Worm (Caenorhabditis elegans): ENCODE results near the gene W05H9.2.

The W05H9.2 gene

ce11 chrX:6250272-6250752 lies 16.5 kb upstream of the W05H9.2 start:
- TF ChIP-seq hmbx-1 (tag; optimal IDR thresholded peaks at IDR 0.05) (no peak), F13C5.2 (tag; optimal IDR thresholded peaks at IDR 0.05) (no peak), ets-7 (tag; optimal IDR thresholded peaks at IDR 0.05) (no peak), hnd-1 (tag; optimal IDR thresholded peaks at IDR 0.05) (no peak), tbx-37 (GFP tag; conservative IDR thresholded peaks at IDR 0.05) (no peak), ama-1 (optimal IDR thresholded peaks at IDR 0.05) (no peak), scrt-1 (GFP tag; IDR thresholded peaks at IDR 0.05) (no peak), hmg-4 (GFP tag; optimal IDR thresholded peaks at IDR 0.05) (no peak)

- no peak for TF ChIP-seq pes-1 (GFP tag; IDR thresholded peaks at IDR 0.05)
- TF ChIP-seq tbx-37 (GFP tag; conservative IDR thresholded peaks at IDR 0.05) = no peak
- no peak for TF ChIP-seq ama-1 (optimal IDR thresholded peaks at IDR 0.05)
- no peak for TF ChIP-seq tra-4 (tag; optimal IDR thresholded peaks at IDR 0.05)
- no peak for TF ChIP-seq aly-1 (tag; optimal IDR thresholded peaks at IDR 0.05)
- no peak for TF ChIP-seq hmbx-1 (tag; optimal IDR thresholded peaks at IDR 0.05)
- TF ChIP-seq hmg-4 (GFP tag; optimal IDR thresholded peaks at IDR 0.05) = no peak
- TF ChIP-seq F13C5.2 (tag; optimal IDR thresholded peaks at IDR 0.05) = no peak
- no peak for TF ChIP-seq flt-1 (GFP tag; IDR thresholded peaks at IDR 0.05)
- no peak for TF ChIP-seq scrt-1 (GFP tag; IDR thresholded peaks at IDR 0.05)
- no peak for TF ChIP-seq B0310.2 (tag; optimal IDR thresholded peaks at IDR 0.05)
- TF ChIP-seq hnd-1 (tag; optimal IDR thresholded peaks at IDR 0.05) = no peak
- TF ChIP-seq ceh-36 (tag; optimal IDR thresholded peaks at IDR 0.05) = no peak
- TF ChIP-seq ets-7 (tag; optimal IDR thresholded peaks at IDR 0.05) = no peak
- no peak for TF ChIP-seq tbx-11 (GFP tag; IDR thresholded peaks at IDR 0.05)
- no peak for TF ChIP-seq ceh-13 (GFP tag; optimal IDR thresholded peaks at IDR 0.05)
- no peak for TF ChIP-seq sea-1 (GFP tag; conservative IDR thresholded peaks at IDR 0.05)
These were observed 16.0 kb upstream of the W05H9.2 start for ce11 chrX:6250866-6251265.

DNA sequence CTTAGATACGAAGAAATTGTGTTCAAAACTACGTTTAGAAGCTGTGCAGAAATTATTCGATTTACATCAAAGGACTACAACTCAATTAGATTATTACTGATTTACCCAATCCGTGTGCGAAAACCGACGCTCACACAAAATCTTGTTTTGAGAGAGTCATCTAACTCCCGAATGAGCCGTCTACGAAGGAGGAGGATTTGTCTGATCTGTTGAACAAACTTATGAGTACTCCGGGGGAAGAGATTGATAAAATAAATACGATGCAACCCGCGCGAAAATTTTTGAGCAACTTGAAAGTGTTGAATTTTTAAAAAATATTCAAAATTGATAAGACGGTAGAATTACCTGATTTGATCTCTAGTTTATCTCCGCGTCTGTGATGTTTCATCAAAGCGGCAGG lies 15.5 kb upstream of the W05H9.2 start:
- TF ChIP-seq scrt-1 (GFP tag; IDR thresholded peaks at IDR 0.05) = no peak

DNA sequence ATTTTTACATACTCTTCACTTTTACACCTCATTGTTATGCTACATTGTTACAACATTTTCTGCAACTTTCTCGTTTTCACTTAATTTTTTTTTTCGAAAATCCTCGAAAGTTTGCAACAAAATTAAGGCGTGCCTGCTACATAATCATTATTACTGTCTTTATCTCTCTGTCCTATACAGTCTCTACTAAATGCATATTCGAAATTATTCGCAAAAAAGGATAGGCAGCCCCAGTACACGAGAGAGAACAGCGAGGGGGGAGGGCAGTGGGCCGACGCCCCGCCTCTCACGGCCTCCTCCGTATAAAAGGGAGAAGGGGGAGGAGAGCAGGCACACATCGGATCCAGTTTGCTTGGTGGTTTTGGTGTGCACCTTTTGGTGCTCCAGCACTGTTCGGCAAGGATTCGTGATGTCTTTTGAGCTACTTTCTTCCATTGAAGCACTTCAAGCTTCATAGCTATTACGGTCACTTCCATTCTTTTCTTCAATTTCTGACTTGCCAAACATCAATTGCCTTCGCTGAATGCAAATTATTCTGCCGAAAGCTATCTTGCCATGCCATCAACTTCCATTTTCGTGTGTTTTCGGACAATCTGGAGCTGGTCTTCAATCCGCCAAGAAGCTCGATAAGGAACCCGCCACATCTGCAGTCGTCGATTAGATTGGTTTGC lies 14.8 kb upstream of the W05H9.2 start:
- TF ChIP-seq ets-7 (tag; optimal IDR thresholded peaks at IDR 0.05) (no peak), flt-1 (GFP tag; IDR thresholded peaks at IDR 0.05) (no peak), F13C5.2 (tag; optimal IDR thresholded peaks at IDR 0.05) (peak; percentile 1), ama-1 (optimal IDR thresholded peaks at IDR 0.05) (peak; percentile 91), hmbx-1 (tag; optimal IDR thresholded peaks at IDR 0.05) (no peak), hmg-4 (GFP tag; optimal IDR thresholded peaks at IDR 0.05) (peak; percentile 48), scrt-1 (GFP tag; IDR thresholded peaks at IDR 0.05) (0 out of 2 replicates have a peak, but pooled peaks have one; percentile 54), pes-1 (GFP tag; IDR thresholded peaks at IDR 0.05) (no peak), tra-4 (tag; optimal IDR thresholded peaks at IDR 0.05) (no peak), hnd-1 (tag; optimal IDR thresholded peaks at IDR 0.05) (no peak), B0310.2 (tag; optimal IDR thresholded peaks at IDR 0.05) (no peak), ceh-13 (GFP tag; optimal IDR thresholded peaks at IDR 0.05) (no peak), sea-1 (GFP tag; conservative IDR thresholded peaks at IDR 0.05) (peak; percentile 57; the same call in 1 of the 2 replicates), aly-1 (tag; optimal IDR thresholded peaks at IDR 0.05) (peak; percentile 61), tbx-11 (GFP tag; IDR thresholded peaks at IDR 0.05) (no peak)

- TF ChIP-seq flt-1 (GFP tag; IDR thresholded peaks at IDR 0.05) (no peak), ets-7 (tag; optimal IDR thresholded peaks at IDR 0.05) (peak; percentile 14)
These were observed 14.1 kb upstream of the W05H9.2 start for ce11 chrX:6252752-6253151.

DNA sequence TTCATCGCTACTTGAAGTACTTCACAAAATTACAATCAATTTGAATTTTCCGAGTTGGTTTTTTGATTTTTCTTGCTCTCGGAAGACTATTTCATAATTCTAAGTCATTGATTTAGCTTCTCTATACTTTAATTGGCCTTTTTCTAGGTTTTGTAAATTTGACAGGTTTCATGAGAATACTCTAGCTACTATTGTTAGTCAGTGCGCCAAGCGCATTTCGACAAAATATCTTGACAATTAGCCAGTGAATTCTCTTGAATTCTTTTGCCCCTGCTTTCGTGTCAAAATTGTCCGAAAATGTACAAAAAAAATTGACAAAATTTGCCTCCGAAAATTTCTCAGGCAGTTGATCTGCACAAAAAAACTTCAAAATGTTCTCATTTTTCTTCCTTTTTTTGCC lies 13.7 kb upstream of the W05H9.2 start:
- TF ChIP-seq tbx-11 (GFP tag; IDR thresholded peaks at IDR 0.05) (no peak), hmg-4 (GFP tag; optimal IDR thresholded peaks at IDR 0.05) (no peak), ama-1 (optimal IDR thresholded peaks at IDR 0.05) (no peak), F13C5.2 (tag; optimal IDR thresholded peaks at IDR 0.05) (no peak), sea-1 (GFP tag; conservative IDR thresholded peaks at IDR 0.05) (no peak), ceh-13 (GFP tag; optimal IDR thresholded peaks at IDR 0.05) (no peak), tra-4 (tag; optimal IDR thresholded peaks at IDR 0.05) (no peak), scrt-1 (GFP tag; IDR thresholded peaks at IDR 0.05) (no peak), tbx-37 (GFP tag; conservative IDR thresholded peaks at IDR 0.05) (no peak), ets-7 (tag; optimal IDR thresholded peaks at IDR 0.05) (no peak)

- TF ChIP-seq flt-1 (GFP tag; IDR thresholded peaks at IDR 0.05) = no peak
- TF ChIP-seq hmbx-1 (tag; optimal IDR thresholded peaks at IDR 0.05) = no peak
- no peak for TF ChIP-seq tbx-37 (GFP tag; conservative IDR thresholded peaks at IDR 0.05)
- TF ChIP-seq ama-1 (optimal IDR thresholded peaks at IDR 0.05) = no peak
- TF ChIP-seq scrt-1 (GFP tag; IDR thresholded peaks at IDR 0.05) = no peak
- TF ChIP-seq B0310.2 (tag; optimal IDR thresholded peaks at IDR 0.05) = no peak
- TF ChIP-seq ceh-13 (GFP tag; optimal IDR thresholded peaks at IDR 0.05) = no peak
- no peak for TF ChIP-seq ets-7 (tag; optimal IDR thresholded peaks at IDR 0.05)
- TF ChIP-seq tra-4 (tag; optimal IDR thresholded peaks at IDR 0.05) = no peak
- no peak for TF ChIP-seq hnd-1 (tag; optimal IDR thresholded peaks at IDR 0.05)
- no peak for TF ChIP-seq F13C5.2 (tag; optimal IDR thresholded peaks at IDR 0.05)
- TF ChIP-seq aly-1 (tag; optimal IDR thresholded peaks at IDR 0.05) = no peak
- no peak for TF ChIP-seq hmg-4 (GFP tag; optimal IDR thresholded peaks at IDR 0.05)
- no peak for TF ChIP-seq tbx-11 (GFP tag; IDR thresholded peaks at IDR 0.05)
- TF ChIP-seq pes-1 (GFP tag; IDR thresholded peaks at IDR 0.05) = no peak
- TF ChIP-seq ceh-36 (tag; optimal IDR thresholded peaks at IDR 0.05) = no peak
These were observed 13.3 kb upstream of the W05H9.2 start for ce11 chrX:6253566-6253898.

Data from whole organism, early embryonic.